Fruit fly (Drosophila melanogaster): ENCODE data around the gene CG10853.
A peak's percentile ranks its signal among the peaks of the same experiment; 100 is the strongest.

The CG10853 gene

dm6 chr3L:3902491-3903198, 45.0 kb upstream of the CG10853 start, which contains the start of gene Ubi-p63E:
Gene Ubi-p63E, minus strand, starts transcription at chr3L:3903184.
- TF ChIP-seq tai (GFP tag; optimal IDR thresholded peaks at IDR 0.05) (peak; percentile 41), Myc (optimal IDR thresholded peaks at IDR 0.05) (no peak), CrebA (GFP tag; optimal IDR thresholded peaks at IDR 0.05; ENCODE audit: borderline replicate concordance) (no peak), Dfd (GFP tag; optimal IDR thresholded peaks at IDR 0.05) (no peak), Hr83 (GFP tag; optimal IDR thresholded peaks at IDR 0.05; ENCODE audit: poor library complexity, severe bottlenecking) (peak; percentile 84), dmrt93B (GFP tag; optimal IDR thresholded peaks at IDR 0.05) (peak; percentile 53), CG32264 (GFP tag; optimal IDR thresholded peaks at IDR 0.05) (peak; percentile 51), Rel (GFP tag; optimal IDR thresholded peaks at IDR 0.05) (no peak), Rel (tag; optimal IDR thresholded peaks at IDR 0.05) (peak; percentile 16), Sp1 (GFP tag; optimal IDR thresholded peaks at IDR 0.05) (peak; percentile 70), ey (GFP tag; optimal IDR thresholded peaks at IDR 0.05) (peak; percentile 50), Vsx2 (GFP tag; optimal IDR thresholded peaks at IDR 0.05; ENCODE audit: partially characterized antibody) (no peak), woc (GFP tag; optimal IDR thresholded peaks at IDR 0.05) (peak; percentile 48), sv (GFP tag; optimal IDR thresholded peaks at IDR 0.05) (peak; percentile 44), Hnf4 (GFP tag; optimal IDR thresholded peaks at IDR 0.05) (peak; percentile 83), sage (GFP tag; optimal IDR thresholded peaks at IDR 0.05) (peak; percentile 11), brk (GFP tag; optimal IDR thresholded peaks at IDR 0.05) (peak; percentile 47), dsf (GFP tag; optimal IDR thresholded peaks at IDR 0.05; ENCODE audit: borderline replicate concordance) (peak; percentile 11), HLH106 (tag; optimal IDR thresholded peaks at IDR 0.05) (peak; percentile 50), Dif (GFP tag; optimal IDR thresholded peaks at IDR 0.05; ENCODE audit: partially characterized antibody) (peak; percentile 61), h (GFP tag; optimal IDR thresholded peaks at IDR 0.05) (peak; percentile 59), rgr (GFP tag; optimal IDR thresholded peaks at IDR 0.05) (peak; percentile 45), foxo (GFP tag; optimal IDR thresholded peaks at IDR 0.05) (peak in 1 of 2 experiments; percentile 73), fru (GFP tag; optimal IDR thresholded peaks at IDR 0.05) (peak; percentile 41), br (GFP tag; optimal IDR thresholded peaks at IDR 0.05) (peak; percentile 70), lola (GFP tag; optimal IDR thresholded peaks at IDR 0.05) (no peak), dl (GFP tag; optimal IDR thresholded peaks at IDR 0.05; ENCODE audit: insufficient read depth in 1 of 2, partially characterized antibody in 2 of 2) (no peak), CG9705 (GFP tag; optimal IDR thresholded peaks at IDR 0.05) (peak; percentile 49)

- TF ChIP-seq psq (GFP tag; optimal IDR thresholded peaks at IDR 0.05): no peak
- no peak for TF ChIP-seq br (GFP tag; optimal IDR thresholded peaks at IDR 0.05)
- TF ChIP-seq Hr78 (GFP tag; optimal IDR thresholded peaks at IDR 0.05): no peak
- TF ChIP-seq OdsH (GFP tag; optimal IDR thresholded peaks at IDR 0.05): no peak
- peak; percentile 28 for TF ChIP-seq Hnf4 (GFP tag; optimal IDR thresholded peaks at IDR 0.05)
- no peak for TF ChIP-seq Vsx2 (GFP tag; optimal IDR thresholded peaks at IDR 0.05; ENCODE audit: partially characterized antibody)
- no peak for TF ChIP-seq dsf (GFP tag; optimal IDR thresholded peaks at IDR 0.05; ENCODE audit: borderline replicate concordance)
- TF ChIP-seq ey (GFP tag; optimal IDR thresholded peaks at IDR 0.05): no peak
- no peak for TF ChIP-seq Sp1 (GFP tag; optimal IDR thresholded peaks at IDR 0.05)
- no peak for TF ChIP-seq CG9705 (GFP tag; optimal IDR thresholded peaks at IDR 0.05)
- TF ChIP-seq Dfd (GFP tag; optimal IDR thresholded peaks at IDR 0.05): no peak
- no peak for TF ChIP-seq foxo (GFP tag; optimal IDR thresholded peaks at IDR 0.05)
- no peak for TF ChIP-seq Mio (GFP tag; optimal IDR thresholded peaks at IDR 0.05)
- no peak for TF ChIP-seq Abd-B (GFP tag; optimal IDR thresholded peaks at IDR 0.05)
- no peak for TF ChIP-seq fru (GFP tag; optimal IDR thresholded peaks at IDR 0.05)
- no peak for TF ChIP-seq sage (GFP tag; optimal IDR thresholded peaks at IDR 0.05)
- TF ChIP-seq Jra (GFP tag; optimal IDR thresholded peaks at IDR 0.05): no peak
- no peak for TF ChIP-seq CG32264 (GFP tag; optimal IDR thresholded peaks at IDR 0.05)
- peak in 1 of 2 experiments; percentile 19 for TF ChIP-seq dl (GFP tag; optimal IDR thresholded peaks at IDR 0.05; ENCODE audit: insufficient read depth in 1 of 2, partially characterized antibody in 2 of 2)
- TF ChIP-seq sv (GFP tag; optimal IDR thresholded peaks at IDR 0.05): no peak
- no peak for TF ChIP-seq CrebA (GFP tag; optimal IDR thresholded peaks at IDR 0.05; ENCODE audit: borderline replicate concordance)
- no peak for TF ChIP-seq HLH106 (tag; optimal IDR thresholded peaks at IDR 0.05)
- TF ChIP-seq N (GFP tag; optimal IDR thresholded peaks at IDR 0.05): no peak
- no peak for TF ChIP-seq Myc (optimal IDR thresholded peaks at IDR 0.05)
- peak; percentile 73 for TF ChIP-seq Dif (GFP tag; optimal IDR thresholded peaks at IDR 0.05; ENCODE audit: partially characterized antibody)
- no peak for TF ChIP-seq woc (GFP tag; optimal IDR thresholded peaks at IDR 0.05)
- TF ChIP-seq dmrt93B (GFP tag; optimal IDR thresholded peaks at IDR 0.05): no peak
- no peak for TF ChIP-seq Rel (GFP tag; optimal IDR thresholded peaks at IDR 0.05)
- TF ChIP-seq Rel (tag; optimal IDR thresholded peaks at IDR 0.05): peak; percentile 96
- no peak for TF ChIP-seq brk (GFP tag; optimal IDR thresholded peaks at IDR 0.05)
- no peak for TF ChIP-seq pan (optimal IDR thresholded peaks at IDR 0.05)
- TF ChIP-seq GATAd (GFP tag; optimal IDR thresholded peaks at IDR 0.05): no peak
- TF ChIP-seq tai (GFP tag; optimal IDR thresholded peaks at IDR 0.05): no peak
- TF ChIP-seq jim (GFP tag; optimal IDR thresholded peaks at IDR 0.05): no peak
- TF ChIP-seq Hr83 (GFP tag; optimal IDR thresholded peaks at IDR 0.05; ENCODE audit: poor library complexity, severe bottlenecking): peak; percentile 59
- TF ChIP-seq lola (GFP tag; optimal IDR thresholded peaks at IDR 0.05): no peak
- no peak for TF ChIP-seq usp (GFP tag; optimal IDR thresholded peaks at IDR 0.05)
- TF ChIP-seq rgr (GFP tag; optimal IDR thresholded peaks at IDR 0.05): peak; percentile 70
- no peak for TF ChIP-seq h (GFP tag; optimal IDR thresholded peaks at IDR 0.05)
Observed at dm6 chr3L:3903301-3903700, 44.4 kb upstream of the CG10853 start, which contains the start of gene Sc2. Gene Sc2, plus strand, starts transcription at chr3L:3903492.
